Worm (Caenorhabditis elegans) whole organism, L4 larva: Measurements from ENCODE around the gene sre-47.
"Not testable (repeated sequence)": the region's sequence is repeated elsewhere in the genome, so short reads cannot be mapped to it uniquely, and the experiment has no call there.

Experiments
- F26F4.8 ChIP-seq: fragments of 200-800 bp; sonication (Bioruptor generic); conservative IDR thresholded peaks from 2 replicates; pipeline ENCODE4 v1.3.6; 2022; ENCODE audit warnings: missing genetic modification characterization, missing compliant biosample characterization
- aly-2 ChIP-seq: sonication (generic microtip); optimal IDR thresholded peaks from 2 replicates; lab custom pipeline; 2018; ENCODE audit warnings: missing biosample characterization, missing genetic modification characterization
- ama-1 ChIP-seq: fragments of 150-350 bp; optimal IDR thresholded peaks from 2 replicates; lab custom pipeline; 2014; ENCODE audit warnings: inconsistent platforms, mixed read lengths
- dve-1 ChIP-seq: sonication (generic microtip); optimal IDR thresholded peaks from 2 replicates; lab custom pipeline; 2017; ENCODE audit warnings: antibody characterized with exemption, mild to moderate bottlenecking, missing genetic modification characterization, missing compliant biosample characterization; ENCODE audit not compliant: insufficient read depth
- mdl-1 ChIP-seq, 2 experiments: fragments of 150-350 bp in 1 of 2; sonication (generic microtip) in 1 of 2; optimal IDR thresholded peaks; 2 replicates each; lab custom pipeline; 2014 to 2017; ENCODE audit warnings: missing biosample characterization in 2 of 2, missing genetic modification characterization in 2 of 2
- mes-2 ChIP-seq: sonication (generic microtip); optimal IDR thresholded peaks from 2 replicates; lab custom pipeline; 2016; ENCODE audit warnings: missing genotype, mild to moderate bottlenecking, missing genetic modification characterization, missing compliant biosample characterization; ENCODE audit not compliant: poor library complexity, severe bottlenecking
- nhr-102 ChIP-seq: sonication (generic microtip); optimal IDR thresholded peaks from 2 replicates; lab custom pipeline; 2016; ENCODE audit warnings: mild to moderate bottlenecking, missing genetic modification characterization, moderate library complexity, missing compliant biosample characterization
- pqm-1 ChIP-seq: sonication (generic microtip); optimal IDR thresholded peaks from 2 replicates; lab custom pipeline; 2017; ENCODE audit warnings: missing biosample characterization, missing genetic modification characterization
- saeg-2 ChIP-seq: fragments of 200-800 bp; sonication (Bioruptor generic); IDR thresholded peaks from 2 replicates; pipeline ENCODE4 v1.3.6; 2022; ENCODE audit warnings: missing genetic modification reagents, missing genetic modification characterization, missing compliant biosample characterization
- set-16 ChIP-seq: fragments of 200-800 bp; sonication (Bioruptor generic); IDR thresholded peaks from 2 replicates; pipeline ENCODE4 v1.3.6; 2022; ENCODE audit warnings: missing genetic modification reagents, missing genetic modification characterization, missing compliant biosample characterization
- unc-39 ChIP-seq: sonication (generic microtip); optimal IDR thresholded peaks from 2 replicates; lab custom pipeline; 2017; ENCODE audit warnings: missing biosample characterization, missing genetic modification characterization
- zip-2 ChIP-seq: fragments of 150-350 bp; optimal IDR thresholded peaks from 2 replicates; lab custom pipeline; 2014; ENCODE audit warnings: missing biosample characterization, missing genetic modification characterization

DNA sequence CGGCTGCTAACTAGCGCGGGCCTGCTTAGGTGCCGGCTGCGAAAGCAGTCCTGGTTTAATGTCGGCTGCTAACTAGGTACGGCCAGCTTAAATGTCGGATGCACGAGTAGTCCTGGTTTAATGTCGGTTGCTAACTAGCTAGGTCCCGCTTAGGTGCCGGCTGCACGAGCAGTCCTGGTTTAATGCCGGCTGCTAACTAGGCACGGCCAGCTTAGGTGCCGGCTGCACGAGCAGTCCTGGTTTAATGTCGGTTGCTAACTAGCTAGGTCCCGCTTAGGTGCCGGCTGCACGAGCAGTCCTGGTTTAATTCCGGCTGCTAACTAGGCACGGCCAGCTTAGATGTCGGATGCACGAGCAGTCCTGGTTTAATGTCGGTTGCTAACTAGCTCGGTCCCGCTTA lies 16.4 kb downstream of the sre-47 start:
- not testable (repeated sequence) for TF ChIP-seq dve-1 (tag; lab: Kevin White, UChicago); mes-2 (tag; lab: Kevin White, UChicago); unc-39 (tag; lab: Kevin White, UChicago); F26F4.8; zip-2 (tag; lab: Kevin White, UChicago); mdl-1 (tag; optimal IDR thresholded peaks at IDR 0.05; lab: Kevin White, UChicago); nhr-102; pqm-1 (tag; lab: Kevin White, UChicago); aly-2 (tag; lab: Kevin White, UChicago); ama-1 (lab: Kevin White, UChicago); saeg-2 (GFP tag; lab: Robert Waterston, UW)
- peak; percentile 47; the same call in 1 of the 2 replicates for TF ChIP-seq set-16 (GFP tag; lab: Robert Waterston, UW)
